Worm (Caenorhabditis elegans): Measurements from ENCODE around the gene noca-2.

Gene noca-2

DNA sequence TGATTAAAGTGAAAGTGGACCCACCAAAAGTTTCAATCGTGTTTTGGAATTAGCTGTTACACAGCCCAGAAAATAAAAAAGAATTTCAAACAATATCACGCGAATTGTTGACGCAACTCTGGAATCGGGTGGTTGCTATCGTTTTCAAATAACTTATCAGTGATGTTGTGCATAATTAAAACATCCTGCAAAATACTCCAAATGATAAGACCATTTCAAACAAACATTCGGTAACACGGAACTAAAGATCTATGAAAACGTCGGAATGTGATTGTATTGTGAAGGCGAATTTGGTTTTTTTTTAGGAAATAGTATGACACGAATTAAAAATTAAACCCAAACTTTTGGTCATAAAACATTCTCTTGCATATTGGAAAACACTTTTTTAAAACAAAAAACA, 38.3 kb upstream of the noca-2 start, which contains the start of gene spp-30:
Gene spp-30, minus strand, starts transcription at position 101 of the 400 bp plus-strand sequence.
- TF ChIP-seq nhr-43 (tag; optimal IDR thresholded peaks at IDR 0.05; ENCODE audit: poor library complexity, severe bottlenecking) (no peak), ZK546.5 (tag; optimal IDR thresholded peaks at IDR 0.05) (no peak), lin-39 (tag; optimal IDR thresholded peaks at IDR 0.05) (no peak), eor-1 (tag; optimal IDR thresholded peaks at IDR 0.05) (no peak), nhr-23 (tag; optimal IDR thresholded peaks at IDR 0.05) (no peak), ceh-16 (tag; optimal IDR thresholded peaks at IDR 0.05) (no peak), nhr-11 (tag; optimal IDR thresholded peaks at IDR 0.05) (no peak), zag-1 (tag; optimal IDR thresholded peaks at IDR 0.05) (no peak), mml-1 (tag; optimal IDR thresholded peaks at IDR 0.05) (no peak), aly-2 (tag; optimal IDR thresholded peaks at IDR 0.05) (no peak), ceh-82 (tag; optimal IDR thresholded peaks at IDR 0.05) (no peak), fkh-10 (GFP tag; optimal IDR thresholded peaks at IDR 0.05) (no peak)

DNA sequence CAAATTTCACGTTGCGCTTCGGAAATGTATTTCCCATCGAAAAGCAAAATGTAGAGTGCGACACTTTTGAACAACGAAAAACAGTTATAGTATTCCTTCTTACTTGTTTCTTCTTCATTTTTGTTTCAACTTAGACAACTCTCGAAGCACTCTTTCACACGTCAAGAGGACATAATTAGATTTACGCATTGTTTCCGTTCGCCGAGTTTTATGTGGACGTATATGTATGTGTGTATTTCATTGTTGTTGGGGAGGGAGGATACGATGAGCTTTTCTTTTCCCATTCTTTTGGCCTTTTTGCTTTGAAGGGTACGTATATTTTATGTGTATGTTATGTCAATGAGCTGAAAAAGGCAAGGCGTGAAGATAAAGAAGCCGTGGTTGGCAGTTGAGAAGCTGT, 36.4 kb upstream of the noca-2 start:
- TF ChIP-seq ztf-4 (tag; optimal IDR thresholded peaks at IDR 0.05): no peak
- peak; percentile 43 for TF ChIP-seq fkh-10 (GFP tag; optimal IDR thresholded peaks at IDR 0.05)

DNA sequence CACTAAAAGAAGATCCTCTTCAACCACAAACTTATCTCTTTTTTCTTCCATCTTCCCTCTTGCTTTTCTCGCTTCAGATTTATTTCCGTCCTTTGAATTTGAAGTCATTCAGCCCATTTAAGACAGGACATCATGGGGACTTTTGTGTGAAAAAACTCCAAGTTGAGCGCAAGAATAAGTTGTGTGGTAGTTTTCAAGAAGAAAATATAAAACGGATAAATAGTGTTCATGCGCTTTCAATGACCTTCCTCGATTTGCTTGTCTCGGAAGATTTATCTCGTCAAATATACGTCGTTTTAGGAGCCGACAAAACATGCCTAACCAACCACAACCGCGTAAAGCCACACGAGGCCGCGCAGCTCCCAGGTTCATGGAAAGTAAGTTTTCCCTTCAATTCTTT, 34.8 kb upstream of the noca-2 start, which contains the start of gene sto-6:
Gene sto-6, plus strand, starts transcription at position 301 of the 400 bp plus-strand sequence.
- TF ChIP-seq unc-62 (GFP tag; optimal IDR thresholded peaks at IDR 0.05) (no peak), lin-39 (tag; optimal IDR thresholded peaks at IDR 0.05) (no peak), R02D3.7 (tag; optimal IDR thresholded peaks at IDR 0.05) (no peak), egl-5 (tag; optimal IDR thresholded peaks at IDR 0.05) (no peak), zag-1 (tag; optimal IDR thresholded peaks at IDR 0.05) (no peak), nhr-76 (tag; optimal IDR thresholded peaks at IDR 0.05) (no peak), daf-12 (tag; optimal IDR thresholded peaks at IDR 0.05) (no peak), ztf-4 (tag; optimal IDR thresholded peaks at IDR 0.05) (no peak), tbx-2 (tag; optimal IDR thresholded peaks at IDR 0.05) (no peak), sea-2 (GFP tag; optimal IDR thresholded peaks at IDR 0.05) (no peak), nfya-1 (tag; optimal IDR thresholded peaks at IDR 0.05; ENCODE audit: insufficient read depth) (no peak), elt-3 (tag; optimal IDR thresholded peaks at IDR 0.05) (no peak), mdl-1 (tag; optimal IDR thresholded peaks at IDR 0.05) (no peak), nhr-28 (tag; optimal IDR thresholded peaks at IDR 0.05) (no peak), nhr-237 (tag; optimal IDR thresholded peaks at IDR 0.05) (no peak), unc-39 (tag; optimal IDR thresholded peaks at IDR 0.05) (no peak)

DNA sequence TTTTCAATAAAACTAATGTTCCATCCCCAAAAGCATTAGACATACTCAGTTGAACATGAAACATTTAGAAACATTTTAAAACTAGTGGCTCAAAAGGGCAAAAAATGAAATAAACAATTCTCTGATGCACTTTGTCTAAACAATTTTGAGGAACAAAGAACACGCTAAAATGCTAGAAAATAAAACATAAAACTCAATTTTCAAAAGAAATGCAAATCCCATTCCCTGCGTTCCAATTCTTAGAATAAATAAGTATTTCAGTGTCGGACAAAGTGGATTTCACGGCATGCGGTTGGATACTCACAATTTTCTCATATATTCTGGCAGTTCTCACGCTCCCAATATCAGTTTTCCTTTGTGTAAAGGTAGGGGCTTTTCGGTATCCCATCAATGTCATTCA, 33.6 kb upstream of the noca-2 start:
- no peak for TF ChIP-seq sea-2 (GFP tag; optimal IDR thresholded peaks at IDR 0.05)
- TF ChIP-seq elt-3 (tag; optimal IDR thresholded peaks at IDR 0.05): no peak
- no peak for TF ChIP-seq ama-1 (optimal IDR thresholded peaks at IDR 0.05)
- peak; percentile 51 for TF ChIP-seq fkh-10 (GFP tag; optimal IDR thresholded peaks at IDR 0.05)

DNA sequence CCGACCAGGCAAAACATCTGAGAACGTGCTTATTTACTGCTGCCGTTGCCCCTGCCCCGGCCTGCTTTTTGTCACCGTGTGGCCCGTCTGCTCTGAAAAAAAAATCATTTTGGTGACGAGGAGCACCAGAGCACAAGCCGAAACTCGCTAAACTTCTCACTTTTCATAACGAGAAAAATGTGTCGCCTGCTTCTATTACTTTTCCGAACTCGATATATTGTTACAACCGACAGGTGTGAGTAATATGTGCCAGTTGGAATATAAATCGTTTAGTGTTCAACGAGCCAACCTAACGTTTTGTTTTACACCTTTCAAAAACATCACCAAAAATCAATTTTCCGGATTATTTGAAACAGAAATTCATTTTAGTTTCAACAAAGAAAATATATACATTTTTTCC, 29.2 kb upstream of the noca-2 start:
- TF ChIP-seq nhr-237 (tag; optimal IDR thresholded peaks at IDR 0.05) (no peak), nhr-25 (tag; optimal IDR thresholded peaks at IDR 0.05) (no peak), nhr-76 (tag; optimal IDR thresholded peaks at IDR 0.05) (no peak), ceh-16 (tag; optimal IDR thresholded peaks at IDR 0.05) (no peak), ztf-11 (tag; optimal IDR thresholded peaks at IDR 0.05) (no peak), mdl-1 (tag; optimal IDR thresholded peaks at IDR 0.05) (no peak), fos-1 (tag; optimal IDR thresholded peaks at IDR 0.05) (no peak), tbx-2 (tag; optimal IDR thresholded peaks at IDR 0.05) (no peak), nhr-11 (tag; optimal IDR thresholded peaks at IDR 0.05) (no peak), R02D3.7 (tag; optimal IDR thresholded peaks at IDR 0.05) (no peak), nhr-12 (tag; optimal IDR thresholded peaks at IDR 0.05) (no peak), hmg-11 (tag; optimal IDR thresholded peaks at IDR 0.05) (no peak), fkh-2 (tag; optimal IDR thresholded peaks at IDR 0.05) (no peak)

DNA sequence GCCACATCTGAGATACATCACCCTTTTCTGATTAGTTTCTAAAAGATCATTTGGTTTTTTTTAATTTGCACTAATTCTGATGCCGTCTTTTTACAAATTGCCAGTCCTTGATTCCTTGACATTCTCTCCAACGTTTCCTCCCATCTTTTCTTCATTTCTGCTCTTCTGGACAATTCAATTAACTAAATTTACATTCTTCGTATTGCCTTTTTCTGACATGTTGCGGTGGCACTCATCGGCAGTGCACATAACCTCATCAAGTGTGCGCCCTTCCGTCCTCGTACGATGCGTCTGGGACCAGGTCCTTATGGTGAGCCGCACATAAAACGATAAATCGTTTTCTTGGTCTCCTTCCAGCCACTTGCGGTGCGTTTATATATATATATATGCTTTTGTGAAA, 27.9 kb upstream of the noca-2 start:
- TF ChIP-seq sea-2 (GFP tag; optimal IDR thresholded peaks at IDR 0.05) (no peak), ceh-9 (tag; optimal IDR thresholded peaks at IDR 0.05) (no peak)
